Worm (Caenorhabditis elegans): ENCODE results near the gene srd-31.

The srd-31 gene

ce11 chrV:7634657-7635056 is at the start of gene srd-31:
srd-31 (minus strand) TSS chrV:7634757.
- TF ChIP-seq ref-1 (GFP tag; conservative IDR thresholded peaks at IDR 0.05) (no peak), ztf-29 (GFP tag; IDR thresholded peaks at IDR 0.05) (no peak), ztf-23 (GFP tag; IDR thresholded peaks at IDR 0.05) (no peak), klf-2 (GFP tag; conservative IDR thresholded peaks at IDR 0.05) (no peak), cog-1 (tag; optimal IDR thresholded peaks at IDR 0.05) (no peak), T22C8.4 (GFP tag; IDR thresholded peaks at IDR 0.05) (no peak), flt-1 (GFP tag; IDR thresholded peaks at IDR 0.05) (no peak), tab-1 (GFP tag; IDR thresholded peaks at IDR 0.05) (no peak), med-1 (GFP tag; optimal IDR thresholded peaks at IDR 0.05; ENCODE audit: insufficient read depth) (no peak)

- no peak for TF ChIP-seq ref-1 (GFP tag; conservative IDR thresholded peaks at IDR 0.05)
- TF ChIP-seq T22C8.4 (GFP tag; IDR thresholded peaks at IDR 0.05), result no peak
- no peak for TF ChIP-seq ztf-29 (GFP tag; IDR thresholded peaks at IDR 0.05)
Measured at ce11 chrV:7683907-7684655, 49.5 kb upstream of the srd-31 start, which contains the start of gene sre-11. sre-11 (minus strand) TSS chrV:7683957.

- no peak for TF ChIP-seq cog-1 (tag; optimal IDR thresholded peaks at IDR 0.05)
- no peak for TF ChIP-seq ztf-23 (GFP tag; IDR thresholded peaks at IDR 0.05)
- no peak for TF ChIP-seq ref-1 (GFP tag; conservative IDR thresholded peaks at IDR 0.05)
- TF ChIP-seq tab-1 (GFP tag; IDR thresholded peaks at IDR 0.05), result no peak
- TF ChIP-seq ztf-29 (GFP tag; IDR thresholded peaks at IDR 0.05), result no peak
- no peak for TF ChIP-seq T22C8.4 (GFP tag; IDR thresholded peaks at IDR 0.05)
- TF ChIP-seq klf-2 (GFP tag; conservative IDR thresholded peaks at IDR 0.05), result no peak
- no peak for TF ChIP-seq med-1 (GFP tag; optimal IDR thresholded peaks at IDR 0.05; ENCODE audit: insufficient read depth)
- no peak for TF ChIP-seq flt-1 (GFP tag; IDR thresholded peaks at IDR 0.05)
Measured at ce11 chrV:7681388-7681787, 46.8 kb upstream of the srd-31 start, which contains the start of gene cyp-33A1. cyp-33A1 (minus strand) TSS chrV:7681459.

ce11 chrV:7675904-7676303 is 41.3 kb upstream of the srd-31 start, which contains the start of gene C12D5.3:
C12D5.3 (plus strand) TSS chrV:7676204.
- TF ChIP-seq med-1 (GFP tag; optimal IDR thresholded peaks at IDR 0.05; ENCODE audit: insufficient read depth), result no peak
- no peak for TF ChIP-seq ztf-29 (GFP tag; IDR thresholded peaks at IDR 0.05)
- TF ChIP-seq T22C8.4 (GFP tag; IDR thresholded peaks at IDR 0.05), result no peak
- no peak for TF ChIP-seq tab-1 (GFP tag; IDR thresholded peaks at IDR 0.05)
- no peak for TF ChIP-seq klf-2 (GFP tag; conservative IDR thresholded peaks at IDR 0.05)
- no peak for TF ChIP-seq flt-1 (GFP tag; IDR thresholded peaks at IDR 0.05)
- no peak for TF ChIP-seq ref-1 (GFP tag; conservative IDR thresholded peaks at IDR 0.05)
- TF ChIP-seq cog-1 (tag; optimal IDR thresholded peaks at IDR 0.05), result no peak
- TF ChIP-seq ztf-23 (GFP tag; IDR thresholded peaks at IDR 0.05), result no peak

ce11 chrV:7672258-7672657 is 37.7 kb upstream of the srd-31 start, which contains the start of gene C12D5.4:
C12D5.4 (plus strand) TSS chrV:7672558.
- TF ChIP-seq tab-1 (GFP tag; IDR thresholded peaks at IDR 0.05) (no peak), med-1 (GFP tag; optimal IDR thresholded peaks at IDR 0.05; ENCODE audit: insufficient read depth) (no peak), flt-1 (GFP tag; IDR thresholded peaks at IDR 0.05) (no peak), T22C8.4 (GFP tag; IDR thresholded peaks at IDR 0.05) (no peak), ref-1 (GFP tag; conservative IDR thresholded peaks at IDR 0.05) (no peak), cog-1 (tag; optimal IDR thresholded peaks at IDR 0.05) (no peak), klf-2 (GFP tag; conservative IDR thresholded peaks at IDR 0.05) (no peak), ztf-29 (GFP tag; IDR thresholded peaks at IDR 0.05) (no peak)

- no peak for TF ChIP-seq ref-1 (GFP tag; conservative IDR thresholded peaks at IDR 0.05)
- no peak for TF ChIP-seq ztf-23 (GFP tag; IDR thresholded peaks at IDR 0.05)
- TF ChIP-seq klf-2 (GFP tag; conservative IDR thresholded peaks at IDR 0.05), result no peak
- TF ChIP-seq med-1 (GFP tag; optimal IDR thresholded peaks at IDR 0.05; ENCODE audit: insufficient read depth), result no peak
- no peak for TF ChIP-seq flt-1 (GFP tag; IDR thresholded peaks at IDR 0.05)
- TF ChIP-seq ztf-29 (GFP tag; IDR thresholded peaks at IDR 0.05), result no peak
- no peak for TF ChIP-seq T22C8.4 (GFP tag; IDR thresholded peaks at IDR 0.05)
- no peak for TF ChIP-seq tab-1 (GFP tag; IDR thresholded peaks at IDR 0.05)
- no peak for TF ChIP-seq cog-1 (tag; optimal IDR thresholded peaks at IDR 0.05)
Measured at ce11 chrV:7667940-7668339, 33.4 kb upstream of the srd-31 start, which contains the start of gene C12D5.5. C12D5.5 (plus strand) TSS chrV:7668240.

ce11 chrV:7653567-7653966 is 19.0 kb upstream of the srd-31 start, which contains the start of gene srh-200:
srh-200 (minus strand) TSS chrV:7653667.
- no peak for TF ChIP-seq med-1 (GFP tag; optimal IDR thresholded peaks at IDR 0.05; ENCODE audit: insufficient read depth)
- TF ChIP-seq tab-1 (GFP tag; IDR thresholded peaks at IDR 0.05), result no peak
- TF ChIP-seq ztf-29 (GFP tag; IDR thresholded peaks at IDR 0.05), result no peak
- TF ChIP-seq cog-1 (tag; optimal IDR thresholded peaks at IDR 0.05), result no peak
- TF ChIP-seq T22C8.4 (GFP tag; IDR thresholded peaks at IDR 0.05), result no peak
- no peak for TF ChIP-seq ref-1 (GFP tag; conservative IDR thresholded peaks at IDR 0.05)
- no peak for TF ChIP-seq ztf-23 (GFP tag; IDR thresholded peaks at IDR 0.05)
- no peak for TF ChIP-seq flt-1 (GFP tag; IDR thresholded peaks at IDR 0.05)
- no peak for TF ChIP-seq klf-2 (GFP tag; conservative IDR thresholded peaks at IDR 0.05)

ce11 chrV:7651757-7652156 is 17.2 kb upstream of the srd-31 start, which contains the start of gene srh-234:
srh-234 (minus strand) TSS chrV:7651857.
- TF ChIP-seq tab-1 (GFP tag; IDR thresholded peaks at IDR 0.05) (no peak), ztf-23 (GFP tag; IDR thresholded peaks at IDR 0.05) (no peak), flt-1 (GFP tag; IDR thresholded peaks at IDR 0.05) (no peak), cog-1 (tag; optimal IDR thresholded peaks at IDR 0.05) (no peak), ztf-29 (GFP tag; IDR thresholded peaks at IDR 0.05) (no peak)

ce11 chrV:7649963-7650362 is 15.4 kb upstream of the srd-31 start:
- TF ChIP-seq tab-1 (GFP tag; IDR thresholded peaks at IDR 0.05) (no peak), klf-2 (GFP tag; conservative IDR thresholded peaks at IDR 0.05) (no peak), cog-1 (tag; optimal IDR thresholded peaks at IDR 0.05) (no peak), flt-1 (GFP tag; IDR thresholded peaks at IDR 0.05) (no peak), ref-1 (GFP tag; conservative IDR thresholded peaks at IDR 0.05) (no peak), T22C8.4 (GFP tag; IDR thresholded peaks at IDR 0.05) (no peak)

All from whole organism, midembryonic.